Worm (Caenorhabditis elegans): Measurements from ENCODE around the gene C54D2.6.

The C54D2.6 gene

ce11 chrX:7798248-7799020, 48.9 kb downstream of the C54D2.6 start, which contains the start of gene adm-4:
TSS of gene adm-4 (minus strand) at chrX:7798298.
- TF ChIP-seq aha-1 (tag; optimal IDR thresholded peaks at IDR 0.05) (no peak), ceh-8 (GFP tag; optimal IDR thresholded peaks at IDR 0.05) (no peak), aly-2 (tag; optimal IDR thresholded peaks at IDR 0.05) (no peak), sox-4 (tag; optimal IDR thresholded peaks at IDR 0.05) (peak; percentile 46), tlp-1 (tag; optimal IDR thresholded peaks at IDR 0.05) (no peak), mep-1 (tag; optimal IDR thresholded peaks at IDR 0.05) (peak; percentile 39), xbp-1 (tag; optimal IDR thresholded peaks at IDR 0.05) (peak; percentile 64), fkh-10 (GFP tag; optimal IDR thresholded peaks at IDR 0.05) (no peak), ceh-90 (tag; optimal IDR thresholded peaks at IDR 0.05) (peak; percentile 79), nhr-84 (tag; optimal IDR thresholded peaks at IDR 0.05) (no peak), snu-23 (GFP tag; optimal IDR thresholded peaks at IDR 0.05) (peak; percentile 70), ets-5 (GFP tag; IDR thresholded peaks at IDR 0.05) (no peak), unc-98 (GFP tag; IDR thresholded peaks at IDR 0.05) (peak; percentile 49; the same call in 1 of the 2 replicates), mab-9 (GFP tag; IDR thresholded peaks at IDR 0.05) (no peak), tbx-2 (tag; optimal IDR thresholded peaks at IDR 0.05) (peak; percentile 64), mef-2 (tag; optimal IDR thresholded peaks at IDR 0.05) (no peak), isw-1 (GFP tag; IDR thresholded peaks at IDR 0.05) (peak; percentile 24; the same call in 1 of the 2 replicates), elt-2 (tag; optimal IDR thresholded peaks at IDR 0.05) (peak; percentile 36), lin-39 (tag; optimal IDR thresholded peaks at IDR 0.05) (no peak), pag-3 (tag; optimal IDR thresholded peaks at IDR 0.05; ENCODE audit: borderline replicate concordance, insufficient read depth) (no peak), unc-30 (tag; optimal IDR thresholded peaks at IDR 0.05) (no peak), mdl-1 (tag; optimal IDR thresholded peaks at IDR 0.05) (peak in 1 of 2 experiments; percentile 38), nhr-12 (tag; optimal IDR thresholded peaks at IDR 0.05) (no peak), C34B4.2 (tag; optimal IDR thresholded peaks at IDR 0.05) (no peak), lin-15B (tag; optimal IDR thresholded peaks at IDR 0.05) (no peak), dsc-1 (tag; optimal IDR thresholded peaks at IDR 0.05) (peak; percentile 41), lin-35 (GFP tag; optimal IDR thresholded peaks at IDR 0.05) (peak in 1 of 2 experiments; percentile 1), fkh-4 (tag; optimal IDR thresholded peaks at IDR 0.05; ENCODE audit: borderline replicate concordance) (peak; percentile 56), hlh-4 (tag; optimal IDR thresholded peaks at IDR 0.05) (no peak), zag-1 (tag; optimal IDR thresholded peaks at IDR 0.05) (no peak), Y116A8C.19 (tag; optimal IDR thresholded peaks at IDR 0.05; ENCODE audit: borderline replicate concordance) (no peak), ces-1 (GFP tag; optimal IDR thresholded peaks at IDR 0.05) (no peak), unc-130 (tag; optimal IDR thresholded peaks at IDR 0.05) (no peak), nhr-76 (tag; optimal IDR thresholded peaks at IDR 0.05) (no peak), nhr-28 (tag; optimal IDR thresholded peaks at IDR 0.05) (no peak), unc-62 (GFP tag; optimal IDR thresholded peaks at IDR 0.05) (no peak), rnt-1 (tag; optimal IDR thresholded peaks at IDR 0.05) (peak; percentile 95), C16A3.4 (tag; optimal IDR thresholded peaks at IDR 0.05) (peak; percentile 8), F16B12.6 (tag; optimal IDR thresholded peaks at IDR 0.05) (no peak), alr-1 (tag; optimal IDR thresholded peaks at IDR 0.05; ENCODE audit: borderline replicate concordance) (no peak), pqm-1 (tag; optimal IDR thresholded peaks at IDR 0.05) (no peak), dpl-1 (GFP tag; optimal IDR thresholded peaks at IDR 0.05) (peak; percentile 3 to 25 (median 25)), grh-1 (GFP tag; IDR thresholded peaks at IDR 0.05) (no peak), irx-1 (tag; optimal IDR thresholded peaks at IDR 0.05) (peak; percentile 66), lin-13 (GFP tag; optimal IDR thresholded peaks at IDR 0.05) (no peak), ceh-82 (tag; optimal IDR thresholded peaks at IDR 0.05) (peak in 1 of 3 experiments; percentile 28), lsy-2 (tag; optimal IDR thresholded peaks at IDR 0.05) (peak in 1 of 2 experiments; percentile 54), ceh-88 (GFP tag; IDR thresholded peaks at IDR 0.05) (no peak), sup-37 (GFP tag; optimal IDR thresholded peaks at IDR 0.05) (no peak), nhr-77 (tag; optimal IDR thresholded peaks at IDR 0.05) (no peak), vab-15 (tag; optimal IDR thresholded peaks at IDR 0.05) (no peak), sptf-1 (tag; optimal IDR thresholded peaks at IDR 0.05) (no peak)
